Fruit fly (Drosophila melanogaster): ENCODE data around the gene CG10863.

The CG10863 gene

DNA sequence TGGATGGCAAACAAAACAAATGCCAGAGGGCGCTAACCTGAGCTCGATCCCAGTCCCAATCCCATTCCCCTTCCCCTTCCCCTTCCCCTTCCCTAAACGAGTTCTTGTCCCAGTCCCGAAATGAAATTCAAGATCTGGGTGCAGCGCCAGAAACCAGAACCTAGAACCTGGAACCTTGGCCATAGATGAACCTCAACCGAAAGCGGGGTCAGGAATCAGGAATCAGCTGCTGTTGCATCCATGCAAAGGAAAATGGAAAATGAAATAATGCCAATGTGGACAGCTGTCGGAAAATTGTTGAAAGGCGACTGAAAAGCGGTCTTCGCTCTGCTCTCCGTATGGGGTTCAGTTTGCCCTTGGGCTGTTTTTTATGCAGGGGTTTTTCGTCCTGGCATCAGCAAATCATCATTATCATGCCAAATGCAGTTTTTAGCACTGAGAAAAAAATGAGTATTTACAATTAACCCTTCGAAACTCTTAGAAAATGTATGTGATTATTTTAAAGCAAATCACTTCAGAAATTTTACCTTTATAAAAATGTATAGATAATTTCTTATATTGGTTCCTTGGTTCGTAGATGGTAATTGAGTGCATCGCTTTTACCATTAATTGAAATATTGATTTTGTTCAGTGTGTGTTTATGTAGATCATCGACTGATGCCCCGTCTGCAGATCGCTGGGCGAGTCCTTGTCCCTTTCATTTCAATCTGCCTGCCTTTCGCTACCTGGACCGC is 35.5 kb upstream of the CG10863 start:
- no peak for TF ChIP-seq fru (GFP tag; optimal IDR thresholded peaks at IDR 0.05)
- TF ChIP-seq br (GFP tag; optimal IDR thresholded peaks at IDR 0.05), result no peak
- TF ChIP-seq h (GFP tag; optimal IDR thresholded peaks at IDR 0.05), result peak; percentile 20
- no peak for TF ChIP-seq Hr83 (GFP tag; optimal IDR thresholded peaks at IDR 0.05; ENCODE audit: poor library complexity, severe bottlenecking)
- TF ChIP-seq foxo (GFP tag; optimal IDR thresholded peaks at IDR 0.05), result peak in 1 of 2 experiments; percentile 2
- TF ChIP-seq woc (GFP tag; optimal IDR thresholded peaks at IDR 0.05), result no peak
- peak; percentile 4 for TF ChIP-seq OdsH (GFP tag; optimal IDR thresholded peaks at IDR 0.05)
- peak; percentile 9 for TF ChIP-seq rgr (GFP tag; optimal IDR thresholded peaks at IDR 0.05)

dm6 chr3L:3976438-3976837 is 34.2 kb upstream of the CG10863 start:
- TF ChIP-seq fru (GFP tag; optimal IDR thresholded peaks at IDR 0.05), result no peak
- no peak for TF ChIP-seq Dfd (GFP tag; optimal IDR thresholded peaks at IDR 0.05)
- no peak for TF ChIP-seq sage (GFP tag; optimal IDR thresholded peaks at IDR 0.05)
- TF ChIP-seq dmrt93B (GFP tag; optimal IDR thresholded peaks at IDR 0.05), result no peak
- TF ChIP-seq Hnf4 (GFP tag; optimal IDR thresholded peaks at IDR 0.05), result no peak
- no peak for TF ChIP-seq h (GFP tag; optimal IDR thresholded peaks at IDR 0.05)
- TF ChIP-seq sv (GFP tag; optimal IDR thresholded peaks at IDR 0.05), result no peak
- TF ChIP-seq dsf (GFP tag; optimal IDR thresholded peaks at IDR 0.05; ENCODE audit: borderline replicate concordance), result no peak
- no peak for TF ChIP-seq Hr78 (GFP tag; optimal IDR thresholded peaks at IDR 0.05)
- no peak for TF ChIP-seq brk (GFP tag; optimal IDR thresholded peaks at IDR 0.05)
- no peak for TF ChIP-seq Dif (GFP tag; optimal IDR thresholded peaks at IDR 0.05; ENCODE audit: partially characterized antibody)

- TF ChIP-seq CG32264 (GFP tag; optimal IDR thresholded peaks at IDR 0.05) (no peak), sage (GFP tag; optimal IDR thresholded peaks at IDR 0.05) (no peak), OdsH (GFP tag; optimal IDR thresholded peaks at IDR 0.05) (no peak), pan (optimal IDR thresholded peaks at IDR 0.05) (no peak), Hr83 (GFP tag; optimal IDR thresholded peaks at IDR 0.05; ENCODE audit: poor library complexity, severe bottlenecking) (no peak)
Observed at dm6 chr3L:3972599-3972998, 30.3 kb upstream of the CG10863 start, which contains the start of gene CG43915. TSS of gene CG43915 (plus strand) at chr3L:3972899.

DNA sequence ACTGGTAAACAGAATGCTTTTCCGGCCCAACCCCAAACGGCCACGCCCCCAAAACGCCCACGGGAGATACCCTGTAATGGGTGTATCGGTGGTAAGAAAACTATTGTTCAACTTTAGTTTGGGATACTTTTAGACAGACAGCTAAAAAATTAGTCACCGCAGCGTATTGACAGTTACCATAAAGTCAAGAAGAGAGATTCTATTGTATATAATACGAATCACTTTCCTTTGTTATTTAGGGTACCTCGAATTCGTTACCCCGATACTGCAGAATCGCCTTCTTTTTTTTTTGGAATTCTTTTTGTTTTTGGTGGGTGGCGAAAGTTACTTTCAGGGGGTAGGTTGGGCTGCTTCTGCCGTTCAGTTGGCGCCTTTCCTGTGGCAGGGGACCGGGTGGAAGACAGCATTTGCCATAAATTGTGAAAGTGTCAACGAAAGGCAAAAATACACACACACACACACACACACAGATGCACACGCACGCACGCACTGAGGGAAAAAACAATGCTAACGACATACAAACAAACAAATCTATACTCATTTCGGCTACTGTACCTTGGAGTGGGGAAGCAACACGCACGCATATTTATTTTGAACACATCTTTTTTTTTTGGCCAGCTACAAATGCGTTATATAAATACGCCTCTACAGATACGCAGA is 28.2 kb upstream of the CG10863 start:
- peak; percentile 6 for TF ChIP-seq sv (GFP tag; optimal IDR thresholded peaks at IDR 0.05)
- TF ChIP-seq Dfd (GFP tag; optimal IDR thresholded peaks at IDR 0.05), result peak; percentile 53
- no peak for TF ChIP-seq GATAd (GFP tag; optimal IDR thresholded peaks at IDR 0.05)

DNA sequence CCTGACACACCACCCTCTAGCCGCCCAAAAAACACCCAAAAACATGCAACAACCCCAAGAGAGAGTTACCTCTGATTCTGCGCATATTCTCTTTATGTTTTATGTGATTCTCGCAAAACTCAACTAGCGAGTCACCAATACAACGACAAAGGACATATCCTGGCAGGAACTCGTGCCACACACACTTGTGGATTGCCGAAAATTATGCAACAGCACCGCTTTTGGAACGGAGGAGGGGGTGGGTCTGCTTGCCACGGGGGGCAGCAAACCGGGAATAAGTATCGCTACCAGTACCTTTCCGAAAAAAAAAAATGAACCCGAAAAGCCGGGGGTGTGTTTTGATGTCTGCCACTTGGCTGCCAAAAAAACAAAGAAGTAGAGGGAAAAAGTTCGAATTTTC is 22.8 kb upstream of the CG10863 start:
- TF ChIP-seq Dfd (GFP tag; optimal IDR thresholded peaks at IDR 0.05) (no peak), fru (GFP tag; optimal IDR thresholded peaks at IDR 0.05) (no peak), jim (GFP tag; optimal IDR thresholded peaks at IDR 0.05) (no peak), dl (GFP tag; optimal IDR thresholded peaks at IDR 0.05; ENCODE audit: insufficient read depth in 1 of 2, partially characterized antibody in 2 of 2) (no peak), GATAd (GFP tag; optimal IDR thresholded peaks at IDR 0.05) (no peak), foxo (GFP tag; optimal IDR thresholded peaks at IDR 0.05) (no peak), HLH106 (tag; optimal IDR thresholded peaks at IDR 0.05) (no peak), lola (GFP tag; optimal IDR thresholded peaks at IDR 0.05) (no peak), br (GFP tag; optimal IDR thresholded peaks at IDR 0.05) (no peak), Myc (optimal IDR thresholded peaks at IDR 0.05) (no peak), ey (GFP tag; optimal IDR thresholded peaks at IDR 0.05) (no peak), pan (optimal IDR thresholded peaks at IDR 0.05) (no peak), dsf (GFP tag; optimal IDR thresholded peaks at IDR 0.05; ENCODE audit: borderline replicate concordance) (no peak), Jra (GFP tag; optimal IDR thresholded peaks at IDR 0.05) (no peak)

dm6 chr3L:3964671-3965070 is 22.4 kb upstream of the CG10863 start, which contains the start of gene CG12605:
TSS of gene CG12605 (minus strand) at chr3L:3964771.
- TF ChIP-seq ey (GFP tag; optimal IDR thresholded peaks at IDR 0.05), result no peak
- no peak for TF ChIP-seq Dfd (GFP tag; optimal IDR thresholded peaks at IDR 0.05)
- no peak for TF ChIP-seq Rel (GFP tag; optimal IDR thresholded peaks at IDR 0.05)
- TF ChIP-seq Rel (tag; optimal IDR thresholded peaks at IDR 0.05), result no peak
- TF ChIP-seq Hnf4 (GFP tag; optimal IDR thresholded peaks at IDR 0.05), result no peak
- TF ChIP-seq Abd-B (GFP tag; optimal IDR thresholded peaks at IDR 0.05), result no peak
- no peak for TF ChIP-seq jim (GFP tag; optimal IDR thresholded peaks at IDR 0.05)
- no peak for TF ChIP-seq usp (GFP tag; optimal IDR thresholded peaks at IDR 0.05)
- no peak for TF ChIP-seq dmrt93B (GFP tag; optimal IDR thresholded peaks at IDR 0.05)
- no peak for TF ChIP-seq psq (GFP tag; optimal IDR thresholded peaks at IDR 0.05)
- TF ChIP-seq pan (optimal IDR thresholded peaks at IDR 0.05), result no peak
- TF ChIP-seq rgr (GFP tag; optimal IDR thresholded peaks at IDR 0.05), result no peak
- no peak for TF ChIP-seq woc (GFP tag; optimal IDR thresholded peaks at IDR 0.05)
